Worm (Caenorhabditis elegans): Measurements from ENCODE around the gene C12D8.9.

DNA sequence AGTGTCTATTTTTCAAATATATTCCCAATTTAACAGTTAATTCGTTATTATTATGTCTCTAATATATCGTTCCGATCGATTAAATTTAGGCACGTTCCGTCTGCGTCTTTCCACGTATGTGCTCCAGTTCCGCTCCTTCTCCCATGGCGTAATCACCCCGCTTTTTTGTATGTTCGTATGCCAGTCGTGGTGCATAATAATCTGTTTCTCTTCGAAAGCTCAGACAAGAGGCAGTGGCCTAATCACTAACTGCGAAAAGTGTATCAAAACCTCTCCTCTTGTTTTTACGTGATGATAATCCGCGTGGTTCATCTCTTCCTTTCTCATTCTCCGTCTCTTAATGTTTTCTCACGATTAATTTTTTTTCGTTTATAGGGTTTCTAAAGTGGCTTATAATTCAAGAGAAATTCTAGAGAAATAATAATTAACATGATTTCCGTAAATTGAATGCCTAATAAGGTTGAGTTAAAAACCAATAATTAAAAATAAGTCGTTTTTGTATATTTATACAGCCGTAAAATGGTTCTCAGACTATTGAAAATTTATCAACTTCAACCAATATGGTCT is 4.8 kb upstream of the C12D8.9 start:
- no peak for TF ChIP-seq C34B4.2 (tag; optimal IDR thresholded peaks at IDR 0.05)
- no peak for TF ChIP-seq mdl-1 (tag; optimal IDR thresholded peaks at IDR 0.05)
- TF ChIP-seq jun-1 (tag; optimal IDR thresholded peaks at IDR 0.05) = no peak
- no peak for TF ChIP-seq ceh-82 (tag; optimal IDR thresholded peaks at IDR 0.05)
- TF ChIP-seq zag-1 (tag; optimal IDR thresholded peaks at IDR 0.05) = no peak
- TF ChIP-seq lir-3 (tag; optimal IDR thresholded peaks at IDR 0.05; ENCODE audit: poor library complexity) = no peak

All from whole organism, L1 larva.